Fruit fly (Drosophila melanogaster): ENCODE data around the gene PNUTS.
A peak's percentile ranks its signal among the peaks of the same experiment; 100 is the strongest.

The PNUTS gene

dm6 chr2L:827516-828362 is 42.5 kb upstream of the PNUTS start (continued):
- peak; percentile 27 for TF ChIP-seq Kr (GFP tag; optimal IDR thresholded peaks at IDR 0.05)
- no peak for TF ChIP-seq usp (GFP tag; optimal IDR thresholded peaks at IDR 0.05)
- TF ChIP-seq CG8765 (GFP tag; IDR thresholded peaks at IDR 0.05): no peak
- TF ChIP-seq CG9797 (GFP tag; optimal IDR thresholded peaks at IDR 0.05): no peak
- no peak for TF ChIP-seq CG8478 (optimal IDR thresholded peaks at IDR 0.05)
- peak; percentile 44 for TF ChIP-seq tap (tag; optimal IDR thresholded peaks at IDR 0.05)
- TF ChIP-seq Hr3 (GFP tag; optimal IDR thresholded peaks at IDR 0.05): peak; percentile 44
- no peak for TF ChIP-seq Dad (GFP tag; optimal IDR thresholded peaks at IDR 0.05)
- TF ChIP-seq CG12299 (tag; optimal IDR thresholded peaks at IDR 0.05): peak; percentile 26
- peak; percentile 39 for TF ChIP-seq CG15269 (tag; optimal IDR thresholded peaks at IDR 0.05)
- no peak for TF ChIP-seq Fer3 (tag; optimal IDR thresholded peaks at IDR 0.05)
- TF ChIP-seq CG2712 (tag; optimal IDR thresholded peaks at IDR 0.05): peak; percentile 63
- peak; percentile 72 for TF ChIP-seq CG1603 (tag; optimal IDR thresholded peaks at IDR 0.05)
- TF ChIP-seq H2.0 (GFP tag; IDR thresholded peaks at IDR 0.05): no peak
- TF ChIP-seq CG12659 (GFP tag; optimal IDR thresholded peaks at IDR 0.05): peak; percentile 17
- TF ChIP-seq tna (GFP tag; IDR thresholded peaks at IDR 0.05; ENCODE audit: partially characterized antibody): no peak
- no peak for TF ChIP-seq lab (GFP tag; optimal IDR thresholded peaks at IDR 0.05)
- TF ChIP-seq hbn (GFP tag; IDR thresholded peaks at IDR 0.05; ENCODE audit: partially characterized antibody): no peak
- peak; percentile 60 for TF ChIP-seq Xbp1 (GFP tag; optimal IDR thresholded peaks at IDR 0.05)
- TF ChIP-seq CG12071 (GFP tag; optimal IDR thresholded peaks at IDR 0.05): no peak
- no peak for TF ChIP-seq CG7963 (GFP tag; IDR thresholded peaks at IDR 0.05; ENCODE audit: partially characterized antibody)
- no peak for TF ChIP-seq HLHmδ (GFP tag; optimal IDR thresholded peaks at IDR 0.05)
- no peak for TF ChIP-seq CG8281 (tag; optimal IDR thresholded peaks at IDR 0.05)
- no peak for TF ChIP-seq CG14860 (GFP tag; IDR thresholded peaks at IDR 0.05; ENCODE audit: partially characterized antibody)
- no peak for TF ChIP-seq ssp (GFP tag; IDR thresholded peaks at IDR 0.05)
- no peak for TF ChIP-seq CG17612 (GFP tag; IDR thresholded peaks at IDR 0.05)
- TF ChIP-seq Hmr (GFP tag; optimal IDR thresholded peaks at IDR 0.05): no peak
- TF ChIP-seq so (GFP tag; IDR thresholded peaks at IDR 0.05): 0 out of 3 replicates have a peak, but pooled peaks have one; percentile 11
- TF ChIP-seq CG9609 (GFP tag; optimal IDR thresholded peaks at IDR 0.05): peak; percentile 7
- TF ChIP-seq CG2199 (GFP tag; IDR thresholded peaks at IDR 0.05): peak; percentile 31; the same call in 1 of the 3 replicates
- peak; percentile 48 for TF ChIP-seq fd64A (GFP tag; optimal IDR thresholded peaks at IDR 0.05)
- 0 out of 2 replicates have a peak, but pooled peaks have one; percentile 21 for TF ChIP-seq seq (GFP tag; IDR thresholded peaks at IDR 0.05)
- no peak for TF ChIP-seq Lim3 (GFP tag; IDR thresholded peaks at IDR 0.05)
- TF ChIP-seq esg (GFP tag; conservative IDR thresholded peaks at IDR 0.05): 0 out of 2 replicates have a peak, but pooled peaks have one; percentile 15
- TF ChIP-seq oc (tag; optimal IDR thresholded peaks at IDR 0.05): peak; percentile 57
- no peak for TF ChIP-seq Dek (tag; optimal IDR thresholded peaks at IDR 0.05)
- no peak for TF ChIP-seq pb (GFP tag; optimal IDR thresholded peaks at IDR 0.05)
- no peak for TF ChIP-seq CG10959 (GFP tag; IDR thresholded peaks at IDR 0.05)
- TF ChIP-seq hkb (optimal IDR thresholded peaks at IDR 0.05): no peak
- peak; percentile 50; the same call in 1 of the 2 replicates for TF ChIP-seq hkb (GFP tag; IDR thresholded peaks at IDR 0.05)
- no peak for TF ChIP-seq CG4617 (GFP tag; optimal IDR thresholded peaks at IDR 0.05; ENCODE audit: borderline replicate concordance)
- TF ChIP-seq Sox102F (GFP tag; optimal IDR thresholded peaks at IDR 0.05): peak; percentile 90
- TF ChIP-seq CG6765 (GFP tag; optimal IDR thresholded peaks at IDR 0.05): no peak
- no peak for TF ChIP-seq yki (optimal IDR thresholded peaks at IDR 0.05)
- TF ChIP-seq Lhr (GFP tag; optimal IDR thresholded peaks at IDR 0.05): peak; percentile 36
- no peak for TF ChIP-seq CG15514 (GFP tag; optimal IDR thresholded peaks at IDR 0.05)
- TF ChIP-seq grau (tag; optimal IDR thresholded peaks at IDR 0.05): peak; percentile 18
- no peak for TF ChIP-seq CG13123 (GFP tag; optimal IDR thresholded peaks at IDR 0.05)
- TF ChIP-seq CG3163 (GFP tag; optimal IDR thresholded peaks at IDR 0.05): no peak

Data from whole organism, embryonic.